Fruit fly (Drosophila melanogaster): Measurements from ENCODE around the gene CG7702.

dm6 chr3R:18703514-18703913 is 34.3 kb downstream of the CG7702 start:
- TF ChIP-seq rgr (GFP tag; optimal IDR thresholded peaks at IDR 0.05) (no peak), lola (GFP tag; optimal IDR thresholded peaks at IDR 0.05) (no peak), CG9705 (GFP tag; optimal IDR thresholded peaks at IDR 0.05) (no peak), Rel (GFP tag; optimal IDR thresholded peaks at IDR 0.05) (no peak), Rel (tag; optimal IDR thresholded peaks at IDR 0.05) (no peak), fru (GFP tag; optimal IDR thresholded peaks at IDR 0.05) (no peak), sv (GFP tag; optimal IDR thresholded peaks at IDR 0.05) (no peak), Sp1 (GFP tag; optimal IDR thresholded peaks at IDR 0.05) (no peak)

Measured in whole organism, wandering third instar larva.